Worm (Caenorhabditis elegans) whole organism, late embryonic: Measurements from ENCODE around the gene phf-30.
A peak's percentile ranks its signal among the peaks of the same experiment; 100 is the strongest.

Experiments
- ceh-14 ChIP-seq: sonication (generic microtip); optimal IDR thresholded peaks from 2 replicates; lab custom pipeline; 2016; ENCODE audit warnings: missing genotype, missing genetic modification characterization, missing compliant biosample characterization
- ceh-9 ChIP-seq: sonication (generic microtip); optimal IDR thresholded peaks from 2 replicates; lab custom pipeline; 2016; ENCODE audit warnings: mild to moderate bottlenecking, missing genetic modification characterization, inconsistent platforms, missing compliant biosample characterization
- fax-1 ChIP-seq: sonication (generic microtip); optimal IDR thresholded peaks from 2 replicates; lab custom pipeline; 2016; ENCODE audit warnings: missing genotype, missing genetic modification characterization, missing compliant biosample characterization
- fkh-6 ChIP-seq: sonication (generic microtip); optimal IDR thresholded peaks from 2 replicates; lab custom pipeline; 2016; ENCODE audit warnings: missing genetic modification characterization, missing compliant biosample characterization
- npax-4 ChIP-seq: sonication (generic microtip); optimal IDR thresholded peaks from 2 replicates; lab custom pipeline; 2016; ENCODE audit warnings: missing genetic modification characterization, missing compliant biosample characterization
- sox-2 ChIP-seq: fragments of 200-800 bp; sonication (Bioruptor generic); IDR thresholded peaks from 2 replicates; pipeline ENCODE4 v1.3.6; 2022; ENCODE audit warnings: missing genetic modification reagents, missing genetic modification characterization, missing compliant biosample characterization
- tbx-7 ChIP-seq: sonication (generic microtip); optimal IDR thresholded peaks from 2 replicates; lab custom pipeline; 2016; ENCODE audit warnings: missing genotype, missing genetic modification characterization, missing compliant biosample characterization
- unc-3 ChIP-seq, 2 experiments: fragments of 200-800 bp in 1 of 2; sonication (Bioruptor generic) in 1 of 2; sonication (generic microtip) in 1 of 2; conservative IDR thresholded peaks in 1 of 2; optimal IDR thresholded peaks in 1 of 2; 2 replicates each; pipeline versions ENCODE4 v1.3.6 to Lab custom; 2016 to 2022; ENCODE audit warnings: missing compliant biosample characterization in 2 of 2, missing genetic modification characterization in 2 of 2, missing genetic modification reagents in 1 of 2
- unc-86 ChIP-seq: sonication (generic microtip); optimal IDR thresholded peaks from 2 replicates; lab custom pipeline; 2016; ENCODE audit warnings: missing genetic modification characterization, missing compliant biosample characterization
- zip-5 ChIP-seq: sonication (generic microtip); optimal IDR thresholded peaks from 2 replicates; lab custom pipeline; 2016; ENCODE audit warnings: missing genetic modification characterization, missing compliant biosample characterization

Gene phf-30

DNA sequence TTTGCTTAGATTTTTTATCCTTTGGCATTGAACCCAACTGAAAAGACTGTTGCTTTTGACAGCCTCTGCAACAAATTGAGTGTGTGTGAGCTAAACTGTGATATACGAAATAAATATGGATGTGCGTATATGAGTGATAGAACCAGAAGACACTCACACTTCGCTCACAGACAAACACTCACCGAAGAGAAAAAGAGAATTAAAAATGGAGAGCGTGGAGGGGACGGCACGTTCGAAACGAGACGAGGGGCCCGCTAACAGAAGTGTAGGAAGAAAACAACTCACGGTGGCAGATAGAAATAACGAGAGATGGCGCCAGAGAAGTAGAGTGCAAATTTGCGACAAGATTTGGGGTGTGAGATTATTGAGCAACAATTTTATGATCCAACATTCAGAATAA lies 49.4 kb downstream of the phf-30 start:
- TF ChIP-seq fkh-6: no peak
- no peak for TF ChIP-seq fax-1 (tag; lab: Kevin White, UChicago)
- no peak for TF ChIP-seq unc-3 (GFP tag; conservative IDR thresholded peaks at IDR 0.05; lab: Robert Waterston, UW)
- no peak for TF ChIP-seq unc-3 (tag; optimal IDR thresholded peaks at IDR 0.05; lab: Kevin White, UChicago)
- no peak for TF ChIP-seq zip-5
- no peak for TF ChIP-seq ceh-9 (tag; lab: Kevin White, UChicago)
- TF ChIP-seq unc-86 (tag; lab: Kevin White, UChicago): no peak
- no peak for TF ChIP-seq ceh-14
- TF ChIP-seq tbx-7 (tag; lab: Kevin White, UChicago): no peak

DNA sequence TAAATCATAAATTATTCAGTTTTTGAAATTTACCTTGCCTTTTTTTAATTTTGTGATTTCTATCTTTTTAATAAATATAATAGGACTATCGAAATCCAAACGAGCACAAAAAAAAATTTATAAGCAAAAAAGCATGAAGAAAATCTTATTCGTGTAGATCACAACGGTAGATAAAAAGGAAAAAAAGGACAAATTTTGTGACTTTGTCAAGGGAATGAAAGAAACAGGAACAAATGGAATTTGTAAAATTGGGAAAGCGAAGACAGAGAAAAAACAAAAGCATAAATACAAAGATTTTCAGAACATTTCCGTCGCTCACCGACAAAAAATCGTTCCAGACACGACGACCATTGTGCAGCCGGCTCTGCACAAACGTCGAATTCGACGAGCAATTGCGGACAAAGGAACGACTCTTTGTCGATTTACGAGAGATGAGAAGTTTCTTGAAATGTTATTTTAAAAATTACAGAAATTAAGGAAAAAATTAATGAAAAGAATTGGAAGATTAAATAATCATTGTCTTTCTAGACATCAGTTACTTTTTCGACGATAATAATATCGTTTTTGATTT lies 50.1 kb downstream of the phf-30 start, which contains the start of gene F45F2.10:
F45F2.10 (minus strand) TSS at position 51 of the 571 bp plus-strand sequence.
- peak; percentile 12; the same call in 1 of the 2 replicates for TF ChIP-seq sox-2
- no peak for TF ChIP-seq npax-4 (tag; lab: Kevin White, UChicago)
- TF ChIP-seq, all 69 proteins: peak for 1
